Fruit fly (Drosophila melanogaster) whole organism, prepupa: ENCODE measurements around the gene Mondo.
A peak's percentile ranks its signal among the peaks of the same experiment; 100 is the strongest.

Experiments
- CG10669 ChIP-seq: fragments of 200-800 bp; sonication (Bioruptor generic); optimal IDR thresholded peaks from 3 replicates; lab custom pipeline; 2018; ENCODE audit warnings: missing biosample characterization, mild to moderate bottlenecking, missing genetic modification characterization, moderate library complexity
- CG15336 ChIP-seq: fragments of 200-800 bp; sonication (Bioruptor generic); IDR thresholded peaks from 2 replicates; pipeline ENCODE4 v1.3.6; 2022; ENCODE audit warnings: missing biosample characterization, missing genetic modification characterization
- CG3032 ChIP-seq: fragments of 200-800 bp; optimal IDR thresholded peaks from 2 replicates; lab custom pipeline; 2019; ENCODE audit warnings: missing biosample characterization, mild to moderate bottlenecking, missing genetic modification characterization, moderate library complexity
- CG34406 ChIP-seq: fragments of 200-800 bp; sonication (Bioruptor generic); optimal IDR thresholded peaks from 3 replicates; lab custom pipeline; 2016; ENCODE audit warnings: missing biosample characterization, missing genetic modification characterization
- CG3919 ChIP-seq: fragments of 200-800 bp; sonication (Bioruptor generic); optimal IDR thresholded peaks from 3 replicates; lab custom pipeline; 2016; ENCODE audit warnings: missing biosample characterization, missing genetic modification characterization
- CG6808 ChIP-seq: fragments of 200-800 bp; sonication (Bioruptor generic); optimal IDR thresholded peaks from 3 replicates; lab custom pipeline; 2017; ENCODE audit warnings: missing biosample characterization, missing genetic modification characterization, mild to moderate bottlenecking, moderate library complexity, missing genetic modification reagents
- CG6854 ChIP-seq: fragments of 200-800 bp; sonication (Bioruptor generic); optimal IDR thresholded peaks from 2 replicates; lab custom pipeline; 2017; ENCODE audit warnings: missing biosample characterization, mild to moderate bottlenecking, missing genetic modification characterization
- CG7368 ChIP-seq: fragments of 200-800 bp; sonication (Bioruptor generic); optimal IDR thresholded peaks from 3 replicates; lab custom pipeline; 2016; ENCODE audit warnings: missing biosample characterization, missing genetic modification characterization
- CG8632 ChIP-seq: fragments of 200-800 bp; sonication (Bioruptor generic); optimal IDR thresholded peaks from 3 replicates; lab custom pipeline; 2016; ENCODE audit warnings: missing biosample characterization, missing genetic modification characterization
- Eip75B ChIP-seq: fragments of 200-800 bp; sonication (Bioruptor generic); optimal IDR thresholded peaks from 3 replicates; lab custom pipeline; 2016; ENCODE audit warnings: missing biosample characterization, missing genetic modification characterization
- Eip78C ChIP-seq: fragments of 200-800 bp; sonication (Bioruptor generic); peaks from one replicate; lab custom pipeline; 2016; ENCODE audit warnings: missing biosample characterization, missing genetic modification characterization
- Ets21C ChIP-seq: fragments of 200-800 bp; sonication (Bioruptor generic); optimal IDR thresholded peaks from 3 replicates; lab custom pipeline; 2016; ENCODE audit warnings: missing biosample characterization, missing genetic modification characterization
- Hr4 ChIP-seq: fragments of 200-800 bp; sonication (Bioruptor generic); optimal IDR thresholded peaks from 3 replicates; lab custom pipeline; 2016; ENCODE audit warnings: missing biosample characterization, missing genetic modification characterization
- Lpt ChIP-seq: fragments of 200-800 bp; sonication (Bioruptor generic); optimal IDR thresholded peaks from 3 replicates; lab custom pipeline; 2016; ENCODE audit warnings: missing biosample characterization, missing genetic modification characterization
- Sox14 ChIP-seq: fragments of 200-800 bp; sonication (Bioruptor generic); optimal IDR thresholded peaks from 3 replicates; lab custom pipeline; 2016; ENCODE audit warnings: missing biosample characterization, missing genetic modification characterization
- cyc ChIP-seq: fragments of 200-800 bp; sonication (Bioruptor generic); optimal IDR thresholded peaks from 3 replicates; lab custom pipeline; 2016; ENCODE audit warnings: missing biosample characterization, missing genetic modification characterization
- dac ChIP-seq: fragments of 200-800 bp; sonication (Bioruptor generic); optimal IDR thresholded peaks from 2 replicates; lab custom pipeline; 2017; ENCODE audit warnings: missing biosample characterization, mild to moderate bottlenecking, missing genetic modification characterization
- esn ChIP-seq: fragments of 200-800 bp; sonication (Bioruptor generic); optimal IDR thresholded peaks from 2 replicates; lab custom pipeline; 2016; ENCODE audit warnings: missing biosample characterization, mild to moderate bottlenecking, missing genetic modification characterization, moderate library complexity
- fkh ChIP-seq: fragments of 200-800 bp; sonication (Bioruptor generic); optimal IDR thresholded peaks from 3 replicates; lab custom pipeline; 2017; ENCODE audit warnings: missing biosample characterization, mild to moderate bottlenecking, missing genetic modification characterization, moderate library complexity
- lz ChIP-seq: fragments of 200-800 bp; sonication (Bioruptor generic); optimal IDR thresholded peaks from 3 replicates; lab custom pipeline; 2016; ENCODE audit warnings: missing biosample characterization, missing genetic modification characterization
- salr ChIP-seq, 2 experiments: fragments of 200-800 bp; sonication (Bioruptor generic); optimal IDR thresholded peaks; 3 replicates each; lab custom pipeline; 2016 to 2018; ENCODE audit warnings: missing biosample characterization in 2 of 2, missing genetic modification characterization in 2 of 2, mild to moderate bottlenecking in 1 of 2
- ss ChIP-seq, 2 experiments: fragments of 200-800 bp; sonication (Bioruptor generic); optimal IDR thresholded peaks; 2 replicates in 1 of 2; 3 replicates in 1 of 2; lab custom pipeline; 2017 to 2018; ENCODE audit warnings: mild to moderate bottlenecking in 2 of 2, missing biosample characterization in 2 of 2, missing genetic modification characterization in 2 of 2, moderate library complexity in 1 of 2
- svp ChIP-seq: fragments of 200-800 bp; sonication (Bioruptor generic); peaks from one replicate; lab custom pipeline; 2016; ENCODE audit warnings: missing biosample characterization, missing genetic modification characterization
- topi ChIP-seq: fragments of 200-800 bp; sonication (Bioruptor generic); optimal IDR thresholded peaks from 3 replicates; lab custom pipeline; 2016; ENCODE audit warnings: missing biosample characterization, missing genetic modification characterization

Mondo gene

DNA sequence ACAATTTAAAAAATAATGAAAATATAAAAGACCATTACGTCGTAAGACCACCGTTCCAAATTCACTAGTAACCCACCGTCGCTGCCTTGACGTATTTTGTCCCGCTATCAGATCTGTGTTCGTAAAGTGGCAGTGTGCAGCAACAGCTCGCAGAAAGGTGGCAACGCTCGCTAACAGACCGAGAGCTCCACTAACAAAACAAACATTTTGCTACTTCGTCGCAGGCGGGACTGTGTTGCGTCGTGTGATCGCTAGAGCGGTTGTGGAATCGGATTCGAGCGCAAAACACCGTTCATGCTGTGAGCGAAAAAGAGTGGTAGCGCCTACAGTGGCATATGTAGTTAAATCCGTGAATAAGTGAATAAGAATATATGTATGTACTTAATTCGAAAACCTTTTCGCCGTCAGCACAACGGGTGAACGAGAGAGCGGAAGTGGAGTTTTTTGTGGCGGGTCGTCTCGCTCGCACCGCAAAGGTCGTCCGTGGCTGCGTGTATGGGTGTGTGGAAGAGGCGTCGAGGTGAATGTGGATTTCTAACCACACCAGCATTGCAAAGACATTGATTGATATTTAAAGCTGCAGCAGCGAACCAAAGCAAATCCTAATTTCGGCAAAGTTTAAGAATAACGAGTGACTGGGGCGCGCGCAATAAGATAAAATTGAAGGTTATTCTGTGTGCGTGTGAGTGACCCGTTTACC is 72.7 kb downstream of the Mondo start, which contains the start of gene Hr39:
Gene Hr39, plus strand, starts transcription at position 203 of the 700 bp plus-strand sequence.
- TF ChIP-seq Lpt (GFP tag; lab: Kevin White, UChicago) (no peak), Eip75B (GFP tag; lab: Kevin White, UChicago) (peak; percentile 40), lz (GFP tag; lab: Kevin White, UChicago) (peak; percentile 28), svp (GFP tag; lab: Kevin White, UChicago) (peak; percentile 95), CG10669 (GFP tag; lab: Kevin White, UChicago) (no peak), Hr4 (GFP tag; lab: Kevin White, UChicago) (no peak), CG8632 (GFP tag; lab: Kevin White, UChicago) (no peak), Sox14 (GFP tag; lab: Kevin White, UChicago) (peak; percentile 62), CG15336 (GFP tag; lab: Robert Waterston, UW) (no peak), CG3032 (peak; percentile 34), Eip78C (GFP tag; lab: Kevin White, UChicago) (peak; percentile 59), salr (GFP tag; optimal IDR thresholded peaks at IDR 0.05; lab: Kevin White, UChicago) (no peak), CG34406 (no peak), fkh (peak; percentile 51), CG7368 (GFP tag; lab: Kevin White, UChicago) (peak; percentile 8), topi (peak; percentile 3), CG6854 (GFP tag; lab: Kevin White, UChicago) (peak; percentile 31)

DNA sequence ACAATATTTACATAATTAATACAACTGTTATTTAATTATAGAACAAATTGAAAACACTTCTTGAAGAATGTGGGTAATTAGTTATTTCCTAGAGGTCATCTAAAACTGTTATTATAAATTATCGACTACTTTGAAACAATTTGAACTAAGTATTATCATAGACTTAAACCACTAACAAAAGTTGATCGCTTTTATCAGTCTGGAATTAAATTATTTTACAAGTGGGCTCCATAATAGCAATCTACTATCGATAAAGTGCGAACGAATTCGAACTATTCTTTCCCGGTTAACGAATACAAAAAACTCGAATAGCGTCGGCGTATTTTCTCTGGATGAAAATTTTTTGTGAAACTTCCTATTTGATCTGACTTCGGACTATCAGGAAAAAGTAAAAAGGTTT is 73.2 kb downstream of the Mondo start, which contains the start of gene CG31626:
Gene CG31626, minus strand, starts transcription at position 101 of the 400 bp plus-strand sequence.
- TF ChIP-seq Ets21C (GFP tag; lab: Kevin White, UChicago) (no peak), cyc (GFP tag; lab: Kevin White, UChicago) (no peak), Lpt (GFP tag; lab: Kevin White, UChicago) (no peak), CG6808 (GFP tag; lab: Kevin White, UChicago) (no peak), dac (GFP tag; lab: Kevin White, UChicago) (no peak), ss (GFP tag; optimal IDR thresholded peaks at IDR 0.05; lab: Kevin White, UChicago) (no peak), esn (no peak), CG3919 (GFP tag; lab: Kevin White, UChicago) (no peak)
